Worm (Caenorhabditis elegans): ENCODE results near the gene T03F6.9.

ce11 chrIII:13393647-13394046 lies 22.8 kb upstream of the T03F6.9 start, which contains the start of gene qdpr-1:
- no peak for TF ChIP-seq W03F9.2 (tag; optimal IDR thresholded peaks at IDR 0.05)
- no peak for TF ChIP-seq him-1 (tag; optimal IDR thresholded peaks at IDR 0.05)
- TF ChIP-seq dao-5 (tag; optimal IDR thresholded peaks at IDR 0.05): no peak
